Fruit fly (Drosophila melanogaster): Measurements from ENCODE around the gene tal-2A.
A peak's percentile ranks its signal among the peaks of the same experiment; 100 is the strongest.

Gene tal-2A

dm6 chr3R:13817480-13818305, 4.8 kb downstream of the tal-2A start (continued):
- TF ChIP-seq run (tag; optimal IDR thresholded peaks at IDR 0.05) (no peak), Nf-YB (GFP tag; optimal IDR thresholded peaks at IDR 0.05) (peak; percentile 30), lmd (GFP tag; IDR thresholded peaks at IDR 0.05) (peak; percentile 69), ftz-f1 (GFP tag; optimal IDR thresholded peaks at IDR 0.05) (no peak), lola (GFP tag; optimal IDR thresholded peaks at IDR 0.05) (peak in 1 of 3 experiments; percentile 71), CG13894 (tag; optimal IDR thresholded peaks at IDR 0.05) (no peak), Dip3 (GFP tag; optimal IDR thresholded peaks at IDR 0.05) (no peak), yki (optimal IDR thresholded peaks at IDR 0.05) (no peak), CG4707 (GFP tag; optimal IDR thresholded peaks at IDR 0.05) (no peak), ham (GFP tag; IDR thresholded peaks at IDR 0.05) (no peak), CHES-1-like (GFP tag; optimal IDR thresholded peaks at IDR 0.05) (peak; percentile 5), CG2199 (GFP tag; IDR thresholded peaks at IDR 0.05) (no peak), knrl (GFP tag; IDR thresholded peaks at IDR 0.05; ENCODE audit: partially characterized antibody) (no peak), CG6175 (GFP tag; IDR thresholded peaks at IDR 0.05) (no peak), btn (GFP tag; optimal IDR thresholded peaks at IDR 0.05) (no peak), D (optimal IDR thresholded peaks at IDR 0.05) (no peak), D (GFP tag; optimal IDR thresholded peaks at IDR 0.05) (peak; percentile 74), Doc2 (GFP tag; IDR thresholded peaks at IDR 0.05) (no peak), gsb-n (tag; optimal IDR thresholded peaks at IDR 0.05) (peak; percentile 60), nerfin-1 (tag; optimal IDR thresholded peaks at IDR 0.05) (peak; percentile 42), NfI (GFP tag; optimal IDR thresholded peaks at IDR 0.05) (peak; percentile 50), Hand (GFP tag; optimal IDR thresholded peaks at IDR 0.05) (no peak), Tbp (GFP tag; optimal IDR thresholded peaks at IDR 0.05) (no peak), CG43689 (GFP tag; IDR thresholded peaks at IDR 0.05) (0 out of 2 replicates have a peak, but pooled peaks have one; percentile 28), CG14014 (GFP tag; IDR thresholded peaks at IDR 0.05) (no peak), sens (GFP tag) (peak; percentile 88), her (GFP tag; optimal IDR thresholded peaks at IDR 0.05) (no peak), CG10654 (GFP tag; optimal IDR thresholded peaks at IDR 0.05) (peak; percentile 54), CG12155 (GFP tag; optimal IDR thresholded peaks at IDR 0.05) (peak; percentile 20), CG3995 (GFP tag; optimal IDR thresholded peaks at IDR 0.05) (peak; percentile 0), pzg (GFP tag; optimal IDR thresholded peaks at IDR 0.05) (no peak), slbo (GFP tag; IDR thresholded peaks at IDR 0.05) (peak; percentile 13; the same call in 1 of the 2 replicates), pum (GFP tag; optimal IDR thresholded peaks at IDR 0.05) (no peak), schlank (tag; optimal IDR thresholded peaks at IDR 0.05) (no peak), shn (GFP tag; optimal IDR thresholded peaks at IDR 0.05) (no peak), Doc3 (GFP tag; IDR thresholded peaks at IDR 0.05; ENCODE audit: partially characterized antibody) (no peak), CrebB (tag; optimal IDR thresholded peaks at IDR 0.05) (no peak), nom (GFP tag; optimal IDR thresholded peaks at IDR 0.05) (no peak), Poxn (GFP tag; IDR thresholded peaks at IDR 0.05) (no peak), CG6854 (GFP tag; optimal IDR thresholded peaks at IDR 0.05) (no peak), CG16815 (GFP tag; optimal IDR thresholded peaks at IDR 0.05) (no peak), bbx (GFP tag; IDR thresholded peaks at IDR 0.05; ENCODE audit: partially characterized antibody) (no peak), CG12236 (GFP tag; optimal IDR thresholded peaks at IDR 0.05) (peak; percentile 37), Rfx (GFP tag; IDR thresholded peaks at IDR 0.05) (no peak), exex (tag; optimal IDR thresholded peaks at IDR 0.05) (no peak), psq (GFP tag; optimal IDR thresholded peaks at IDR 0.05) (no peak), Dref (GFP tag; IDR thresholded peaks at IDR 0.05) (no peak), CG10366 (GFP tag; IDR thresholded peaks at IDR 0.05) (peak; percentile 59), CG1647 (GFP tag; optimal IDR thresholded peaks at IDR 0.05) (no peak), CG12219 (GFP tag; optimal IDR thresholded peaks at IDR 0.05) (peak; percentile 17)

All from whole organism, embryonic.